Worm (Caenorhabditis elegans) whole organism, L4 larva: ENCODE results near the gene nlp-13.
A peak's percentile ranks its signal among the peaks of the same experiment; 100 is the strongest.
"Not testable (repeated sequence)": the region's sequence is repeated elsewhere in the genome, so short reads cannot be mapped to it uniquely, and the experiment has no call there.

ENCODE experiments used
- D1046.2 ChIP-seq: fragments of 200-800 bp; sonication (Bioruptor generic); IDR thresholded peaks from 2 replicates; pipeline ENCODE4 v1.3.6; 2022; ENCODE audit warnings: missing genetic modification characterization, missing compliant biosample characterization
- F44E2.7 ChIP-seq: fragments of 200-800 bp; sonication (Bioruptor generic); IDR thresholded peaks from 2 replicates; pipeline ENCODE4 v2.1.2; 2022; ENCODE audit warnings: missing genetic modification characterization, missing compliant biosample characterization
- Y105C5A.15 ChIP-seq: fragments of 200-800 bp; sonication (Bioruptor generic); IDR thresholded peaks from 2 replicates; pipeline ENCODE4 v1.3.6; 2022; ENCODE audit warnings: missing genetic modification characterization, missing compliant biosample characterization
- aha-1 ChIP-seq: fragments of 150-350 bp; peaks from one replicate; lab custom pipeline; 2014; ENCODE audit warnings: missing biosample characterization, missing genetic modification characterization
- arid-1 ChIP-seq: fragments of 200-800 bp; sonication (Bioruptor generic); conservative IDR thresholded peaks from 2 replicates; pipeline ENCODE4 v1.3.6; 2022; ENCODE audit warnings: missing genetic modification reagents, missing genetic modification characterization, missing compliant biosample characterization
- ces-1 ChIP-seq: fragments of 150-350 bp; sonication (generic microtip); optimal IDR thresholded peaks from 4 replicates; lab custom pipeline; 2014; ENCODE audit warnings: missing biosample characterization, missing genetic modification reagents, missing genetic modification characterization
- duxl-1 ChIP-seq: sonication (generic microtip); optimal IDR thresholded peaks from 2 replicates; lab custom pipeline; 2016; ENCODE audit warnings: mild to moderate bottlenecking, missing genetic modification characterization, moderate library complexity, missing compliant biosample characterization; ENCODE audit not compliant: poor library complexity
- hlh-11 ChIP-seq: fragments of 200-800 bp; sonication (Bioruptor generic); optimal IDR thresholded peaks from 2 replicates; lab custom pipeline; 2018; ENCODE audit warnings: mild to moderate bottlenecking, missing genetic modification characterization, missing compliant biosample characterization
- lin-1 ChIP-seq: fragments of 200-800 bp; sonication (Bioruptor generic); IDR thresholded peaks from 2 replicates; pipeline ENCODE4 v1.3.6; 2022; ENCODE audit warnings: missing genetic modification reagents, missing genetic modification characterization, missing compliant biosample characterization
- lin-38 ChIP-seq: fragments of 200-800 bp; sonication (Bioruptor generic); IDR thresholded peaks from 2 replicates; pipeline ENCODE4 v1.3.6; 2022; ENCODE audit warnings: missing genetic modification reagents, missing genetic modification characterization, missing compliant biosample characterization
- lin-39 ChIP-seq: fragments of 150-350 bp; optimal IDR thresholded peaks from 2 replicates; lab custom pipeline; 2014; ENCODE audit warnings: missing biosample characterization, missing genetic modification reagents, missing genetic modification characterization
- mdl-1 ChIP-seq, 2 experiments: fragments of 150-350 bp in 1 of 2; sonication (generic microtip) in 1 of 2; optimal IDR thresholded peaks; 2 replicates each; lab custom pipeline; 2014 to 2017; ENCODE audit warnings: missing biosample characterization in 2 of 2, missing genetic modification characterization in 2 of 2
- skn-1 ChIP-seq: fragments of 150-350 bp; optimal IDR thresholded peaks from 2 replicates; lab custom pipeline; 2014; ENCODE audit warnings: missing biosample characterization, missing genetic modification characterization
- unc-62 ChIP-seq, 3 experiments: fragments of 150-350 bp in 1 of 3; sonication (generic microtip); optimal IDR thresholded peaks in 2 of 3; peaks in 1 of 3; 1 replicate in 1 of 3; 2 replicates in 2 of 3; lab custom pipeline; 2014 to 2017; ENCODE audit warnings: missing biosample characterization in 3 of 3, missing genetic modification characterization in 3 of 3, missing genetic modification reagents in 3 of 3, missing genotype in 1 of 3
- vab-7 ChIP-seq: fragments of 200-800 bp; sonication (Bioruptor generic); IDR thresholded peaks from 2 replicates; pipeline ENCODE4 v1.3.6; 2022; ENCODE audit warnings: missing genetic modification reagents, missing genetic modification characterization, missing compliant biosample characterization

nlp-13 gene

DNA sequence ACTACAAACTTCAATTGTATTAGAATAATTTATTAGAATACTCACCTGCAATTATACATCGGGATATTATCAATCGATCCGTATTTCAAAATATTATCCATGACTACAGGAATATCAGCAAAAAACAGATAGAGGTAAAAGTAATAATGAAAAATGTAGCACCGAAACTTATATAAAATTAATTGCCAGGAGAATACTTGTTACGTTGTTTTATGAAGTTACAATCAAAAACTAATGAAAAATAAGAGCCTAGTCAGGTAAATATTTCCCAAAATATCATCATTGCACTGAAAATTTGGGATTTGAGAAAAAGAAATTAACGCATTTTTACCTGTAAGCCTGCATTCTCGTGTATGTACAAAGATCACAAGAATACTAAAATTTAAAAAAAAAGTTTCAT, 35.0 kb downstream of the nlp-13 start, which contains the start of gene srt-38:
Gene srt-38 (minus strand): TSS at position 101 of the 400 bp plus-strand sequence.
- not testable (repeated sequence) for TF ChIP-seq ces-1 (GFP tag; lab: Kevin White, UChicago); hlh-11 (tag; lab: Kevin White, UChicago); skn-1
- TF ChIP-seq, all 104 proteins: peak for 0; not testable (repeated sequence) for 104

DNA sequence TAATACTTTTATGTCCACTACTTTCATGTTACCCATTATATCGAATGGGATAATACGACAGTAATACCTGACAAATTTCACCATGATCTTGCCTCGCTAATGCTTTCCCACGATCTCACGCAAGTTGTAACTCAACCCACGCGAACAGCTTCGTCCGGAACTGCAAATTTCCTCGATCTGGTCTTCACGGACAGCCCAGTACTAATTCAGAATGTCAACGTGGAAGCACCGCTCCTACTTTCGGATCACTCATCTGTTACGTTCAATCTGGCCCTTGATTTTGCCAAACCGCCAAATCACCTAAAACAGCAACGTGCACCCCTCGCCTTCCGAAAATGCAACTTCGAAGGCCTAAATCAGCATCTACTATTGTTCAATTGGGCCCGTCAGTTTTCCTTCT, 37.2 kb downstream of the nlp-13 start:
- TF ChIP-seq aha-1 (tag; lab: Kevin White, UChicago) (peak; percentile 40), unc-62 (GFP tag; optimal IDR thresholded peaks at IDR 0.05 in 1 of 2; lab: Kevin White, UChicago) (peak in 1 of 2 experiments; percentile 91), unc-62 (tag; optimal IDR thresholded peaks at IDR 0.05; lab: Kevin White, UChicago) (no peak), lin-39 (tag; lab: Kevin White, UChicago) (no peak)

DNA sequence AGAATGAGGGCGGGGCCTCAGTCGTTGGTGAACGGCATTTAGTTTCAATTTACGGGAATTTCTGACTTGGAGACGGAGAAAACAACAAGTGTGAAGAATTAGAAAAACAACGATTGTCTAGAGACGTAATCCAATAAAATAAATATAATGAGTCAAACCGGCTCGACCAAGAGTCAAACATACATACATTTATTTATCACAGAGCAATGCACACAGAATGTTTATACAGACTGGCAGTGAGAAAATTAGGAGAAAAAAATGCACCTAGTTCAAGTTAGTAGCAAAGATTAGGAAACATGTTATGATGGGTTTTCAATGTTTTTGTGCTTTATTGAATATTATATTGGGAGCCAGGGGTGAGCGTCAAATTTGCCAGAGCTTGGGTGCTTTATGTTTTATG, 42.5 kb downstream of the nlp-13 start, which contains the start of gene srt-20:
Gene srt-20 (minus strand): TSS at position 101 of the 400 bp plus-strand sequence.
- TF ChIP-seq lin-1 (GFP tag; lab: Robert Waterston, UW); mdl-1 (tag; optimal IDR thresholded peaks at IDR 0.05; lab: Kevin White, UChicago); vab-7 (GFP tag; lab: Robert Waterston, UW): not testable (repeated sequence)

DNA sequence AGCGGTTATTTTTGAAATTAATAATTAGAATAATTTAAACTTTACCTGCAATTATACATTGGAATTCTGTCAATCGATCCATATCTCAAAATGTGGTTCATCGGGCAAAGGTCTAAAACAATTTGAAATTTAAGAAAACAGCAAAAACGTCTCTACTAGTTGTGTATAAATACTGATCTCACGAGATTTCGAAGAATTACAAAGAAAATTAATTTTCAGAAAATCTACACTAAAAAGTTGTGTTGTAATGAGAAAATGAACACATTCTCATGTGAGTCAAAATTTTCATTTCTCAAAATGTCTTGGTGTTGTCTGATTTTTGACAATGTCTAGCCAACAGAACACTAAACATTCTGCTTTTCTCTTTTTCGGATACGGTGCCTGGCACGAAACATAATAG, 45.5 kb downstream of the nlp-13 start, which contains the start of gene srt-37:
Gene srt-37 (minus strand): TSS at position 101 of the 400 bp plus-strand sequence.
- TF ChIP-seq duxl-1 (tag; lab: Kevin White, UChicago); arid-1 (GFP tag; lab: Robert Waterston, UW); lin-38 (GFP tag; lab: Robert Waterston, UW): not testable (repeated sequence)

DNA sequence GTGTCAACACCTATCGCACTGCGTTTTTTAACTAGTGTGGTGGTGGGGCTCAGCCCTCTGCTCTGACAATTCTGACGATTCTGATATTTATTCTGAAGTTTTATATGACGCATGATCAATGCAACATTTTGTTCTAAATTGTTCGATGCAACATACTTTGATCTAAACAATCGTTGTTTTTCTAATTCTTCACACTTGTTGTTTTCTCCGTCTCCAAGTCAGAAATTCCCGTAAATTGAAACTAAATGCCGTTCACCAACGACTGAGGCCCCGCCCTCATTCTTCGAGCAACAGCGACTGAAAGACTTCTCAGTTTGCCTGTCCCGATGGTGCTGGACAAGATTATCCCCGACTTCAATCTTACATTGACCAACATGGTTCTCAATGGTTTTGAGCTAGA, 48.5 kb downstream of the nlp-13 start, which contains the start of gene srt-19:
Gene srt-19 (plus strand): TSS at position 301 of the 400 bp plus-strand sequence.
- TF ChIP-seq Y105C5A.15; F44E2.7 (GFP tag; lab: Robert Waterston, UW); D1046.2 (GFP tag; lab: Robert Waterston, UW): not testable (repeated sequence)
- TF ChIP-seq, all 104 proteins: peak for 0; not testable (repeated sequence) for 104
